Fruit fly (Drosophila melanogaster): ENCODE measurements around the gene CG13667.

- TF ChIP-seq lola (GFP tag; optimal IDR thresholded peaks at IDR 0.05), result no peak
- no peak for TF ChIP-seq ey (GFP tag; optimal IDR thresholded peaks at IDR 0.05)
- peak; percentile 0 for TF ChIP-seq psq (GFP tag; optimal IDR thresholded peaks at IDR 0.05)
- peak in 1 of 2 experiments; percentile 65 for TF ChIP-seq foxo (GFP tag; optimal IDR thresholded peaks at IDR 0.05)
- TF ChIP-seq Dfd (GFP tag; optimal IDR thresholded peaks at IDR 0.05), result no peak
- no peak for TF ChIP-seq Jra (GFP tag; optimal IDR thresholded peaks at IDR 0.05)
- no peak for TF ChIP-seq pan (optimal IDR thresholded peaks at IDR 0.05)
- TF ChIP-seq woc (GFP tag; optimal IDR thresholded peaks at IDR 0.05), result no peak
- TF ChIP-seq sage (GFP tag; optimal IDR thresholded peaks at IDR 0.05), result no peak
- peak; percentile 46 for TF ChIP-seq br (GFP tag; optimal IDR thresholded peaks at IDR 0.05)
- peak; percentile 21 for TF ChIP-seq OdsH (GFP tag; optimal IDR thresholded peaks at IDR 0.05)
- peak; percentile 58 for TF ChIP-seq h (GFP tag; optimal IDR thresholded peaks at IDR 0.05)
Observed at dm6 chr3L:8448517-8448889, 43.2 kb downstream of the CG13667 start.

Data from whole organism, wandering third instar larva.